Fruit fly (Drosophila melanogaster) whole organism, prepupa: ENCODE data around the gene AGO2.

Experiments
- CG6792 ChIP-seq: fragments of 200-800 bp; sonication (Bioruptor generic); optimal IDR thresholded peaks from 3 replicates; lab custom pipeline; 2016; ENCODE audit warnings: missing biosample characterization, missing genetic modification characterization
- achi ChIP-seq: fragments of 200-800 bp; sonication (Bioruptor generic); optimal IDR thresholded peaks from 3 replicates; lab custom pipeline; 2016; ENCODE audit warnings: missing biosample characterization, missing genetic modification characterization
- ss ChIP-seq, 2 experiments: fragments of 200-800 bp; sonication (Bioruptor generic); optimal IDR thresholded peaks; 2 replicates in 1 of 2; 3 replicates in 1 of 2; lab custom pipeline; 2017 to 2018; ENCODE audit warnings: mild to moderate bottlenecking in 2 of 2, missing biosample characterization in 2 of 2, missing genetic modification characterization in 2 of 2, moderate library complexity in 1 of 2
- topi ChIP-seq: fragments of 200-800 bp; sonication (Bioruptor generic); optimal IDR thresholded peaks from 3 replicates; lab custom pipeline; 2016; ENCODE audit warnings: missing biosample characterization, missing genetic modification characterization

DNA sequence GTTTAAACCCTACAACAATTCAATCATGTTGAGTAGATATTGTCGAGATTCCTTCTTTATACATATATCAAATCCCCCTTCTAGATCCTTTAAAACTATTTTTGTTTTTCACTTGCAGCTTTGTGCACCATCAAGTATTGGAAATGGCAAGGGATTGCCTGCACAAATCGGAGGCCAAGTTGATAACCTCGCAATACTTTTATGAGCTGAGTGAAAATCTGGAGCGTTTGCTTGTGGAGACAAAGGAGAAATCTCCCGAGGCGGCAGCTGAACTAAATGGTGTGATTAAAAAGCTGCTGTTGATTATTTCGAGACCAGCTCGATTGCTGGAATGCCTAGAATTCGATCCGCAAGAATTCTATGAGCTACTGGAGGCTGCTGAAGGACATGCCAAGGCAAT is 16.7 kb downstream of the AGO2 start:
- no peak for TF ChIP-seq achi
- no peak for TF ChIP-seq topi (GFP tag; lab: Kevin White, UChicago)
- no peak for TF ChIP-seq ss (GFP tag; optimal IDR thresholded peaks at IDR 0.05; lab: Kevin White, UChicago)
- no peak for TF ChIP-seq CG6792 (GFP tag; lab: Kevin White, UChicago)
